Fruit fly (Drosophila melanogaster): ENCODE results near the gene Hex-t1.

DNA sequence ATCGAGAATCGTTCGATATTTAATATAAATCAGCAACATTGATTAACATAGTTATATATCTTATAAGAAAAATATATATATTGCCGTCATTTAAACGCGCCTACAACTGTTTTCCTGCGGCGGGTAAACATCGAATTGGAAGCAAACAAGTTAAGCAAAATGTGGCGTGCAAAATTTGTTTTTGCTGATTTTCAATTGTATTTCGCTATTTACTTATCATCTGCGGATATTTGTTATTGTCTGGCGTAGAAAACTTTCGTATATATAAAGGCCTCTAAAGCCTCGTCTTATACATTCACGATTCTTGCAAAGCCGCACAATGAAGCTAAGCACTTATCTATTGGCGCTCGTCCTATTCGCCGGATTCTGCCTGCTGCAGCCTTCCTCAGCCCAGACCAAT is 5.6 kb downstream of the Hex-t1 start, which contains the start of gene CG43117:
- TF ChIP-seq cic (GFP tag; optimal IDR thresholded peaks at IDR 0.05) (no peak), CG12768 (GFP tag; optimal IDR thresholded peaks at IDR 0.05) (no peak), kay (GFP tag; ENCODE audit: borderline replicate concordance) (no peak), CG11617 (GFP tag; optimal IDR thresholded peaks at IDR 0.05) (no peak)
